Worm (Caenorhabditis elegans): ENCODE data around the gene Y49E10.30.
"Not testable (repeated sequence)": the region's sequence is repeated elsewhere in the genome, so short reads cannot be mapped to it uniquely, and the experiment has no call there.

The Y49E10.30 gene

DNA sequence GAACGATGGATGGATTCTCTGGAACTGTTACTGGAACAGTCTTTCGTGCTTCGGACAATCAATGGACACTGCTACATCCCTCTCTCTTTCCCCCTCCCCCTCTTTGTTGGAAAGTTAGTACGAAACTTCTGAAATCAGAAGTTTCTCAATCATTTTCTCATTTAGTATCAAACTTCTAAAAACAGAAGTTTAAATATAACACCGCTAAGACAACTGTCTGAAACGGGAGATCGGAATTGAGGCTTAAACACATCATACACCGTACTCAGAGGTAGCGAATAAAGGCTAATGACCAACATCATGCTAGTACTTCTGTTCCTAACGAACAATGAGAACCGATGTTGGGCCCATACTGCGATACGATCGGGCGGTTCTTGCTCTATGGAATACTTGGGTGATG, at the start of gene Y49E10.30:
Gene Y49E10.30 (plus strand): TSS at position 301 of the 400 bp plus-strand sequence.
- not testable (repeated sequence) for TF ChIP-seq lim-7 (GFP tag; IDR thresholded peaks at IDR 0.05); mxl-2 (GFP tag; conservative IDR thresholded peaks at IDR 0.05); lin-39 (tag; optimal IDR thresholded peaks at IDR 0.05)

DNA sequence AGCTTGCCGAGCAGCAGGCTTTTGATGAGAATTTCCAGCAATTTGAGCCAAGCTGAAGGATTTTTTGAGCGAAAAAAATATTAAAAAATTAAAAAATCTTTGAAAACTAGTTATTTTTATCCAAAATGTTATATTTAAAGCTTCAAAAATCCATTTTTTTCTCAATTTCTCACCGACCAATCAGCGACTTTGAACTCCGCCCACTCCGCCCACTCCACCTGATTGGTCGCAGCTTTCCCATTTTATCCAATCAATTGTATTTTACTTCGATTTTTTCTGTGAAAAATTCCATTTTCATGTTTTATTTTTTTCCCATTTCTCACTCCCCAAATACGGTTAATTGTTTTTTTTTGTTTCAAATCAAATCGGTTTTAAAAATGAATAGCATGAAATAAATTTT, 41.8 kb upstream of the Y49E10.30 start:
- TF ChIP-seq ceh-82 (tag; optimal IDR thresholded peaks at IDR 0.05) (no peak), lsy-2 (tag; optimal IDR thresholded peaks at IDR 0.05) (peak in 1 of 2 experiments; percentile 16), ceh-28 (tag; optimal IDR thresholded peaks at IDR 0.05) (no peak), F10B5.3 (tag; optimal IDR thresholded peaks at IDR 0.05) (no peak)

DNA sequence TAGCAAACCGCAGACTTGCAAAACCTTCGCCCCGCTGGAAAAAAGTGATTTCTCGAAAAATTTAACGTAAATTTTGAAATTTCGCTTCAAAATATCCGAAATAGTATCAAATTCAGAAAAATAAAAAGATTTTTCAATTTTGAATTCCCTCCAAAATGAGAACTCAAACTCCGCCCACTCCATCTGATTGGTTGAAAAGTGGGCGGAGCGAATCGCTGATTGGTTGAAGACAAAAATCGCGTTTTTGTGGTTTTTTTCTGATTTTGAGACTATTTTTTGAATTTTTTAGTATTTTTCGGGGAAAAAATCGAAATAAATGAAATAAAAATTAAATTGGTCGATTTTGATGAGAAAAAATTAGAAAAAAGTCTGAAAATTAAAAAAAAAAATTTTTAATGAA, 37.7 kb upstream of the Y49E10.30 start:
- TF ChIP-seq nhr-11 (tag; optimal IDR thresholded peaks at IDR 0.05) = no peak

DNA sequence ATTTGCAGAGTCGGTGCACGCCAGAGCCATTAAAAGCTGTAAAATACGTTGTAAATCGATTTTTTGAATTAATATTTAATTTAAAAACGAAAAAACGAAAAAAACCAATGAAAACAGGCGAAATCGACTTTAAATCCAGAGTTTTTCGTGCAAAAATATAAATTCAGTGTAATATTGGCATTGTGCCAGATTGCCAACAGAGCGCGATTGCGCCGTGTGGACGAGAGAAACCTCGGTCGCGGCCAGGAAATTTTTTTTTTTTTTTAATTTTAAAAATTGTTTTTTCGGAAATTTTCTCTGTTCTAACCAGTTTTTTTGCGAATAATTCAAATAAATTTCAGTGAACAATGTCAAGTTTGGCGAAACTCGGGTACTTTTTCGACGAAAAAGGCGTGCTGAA, 35.4 kb upstream of the Y49E10.30 start, which contains the start of the genes pph-4.1 and Y75B8A.31:
Gene pph-4.1 (minus strand): TSS at position 36 of the 400 bp plus-strand sequence.
Gene Y75B8A.31 (plus strand): TSS at position 342 of the 400 bp plus-strand sequence.
- TF ChIP-seq ztf-7 (tag; optimal IDR thresholded peaks at IDR 0.05) (peak; percentile 22), zip-2 (tag; optimal IDR thresholded peaks at IDR 0.05) (no peak), zip-11 (GFP tag; IDR thresholded peaks at IDR 0.05) (no peak), ama-1 (optimal IDR thresholded peaks at IDR 0.05) (no peak), ztf-11 (tag; optimal IDR thresholded peaks at IDR 0.05) (no peak), nhr-76 (tag; optimal IDR thresholded peaks at IDR 0.05) (no peak), D1046.2 (GFP tag; IDR thresholded peaks at IDR 0.05) (no peak), nhr-41 (GFP tag; IDR thresholded peaks at IDR 0.05) (no peak), egl-43 (GFP tag; IDR thresholded peaks at IDR 0.05) (no peak), ceh-28 (tag; optimal IDR thresholded peaks at IDR 0.05) (no peak), daf-19 (GFP tag; conservative IDR thresholded peaks at IDR 0.05) (no peak), R02D3.7 (tag; optimal IDR thresholded peaks at IDR 0.05) (no peak), lin-15B (tag; optimal IDR thresholded peaks at IDR 0.05) (peak; percentile 84), madf-5 (GFP tag; IDR thresholded peaks at IDR 0.05) (no peak), zfp-2 (tag; optimal IDR thresholded peaks at IDR 0.05) (peak; percentile 44), fos-1 (tag; optimal IDR thresholded peaks at IDR 0.05) (no peak), spr-3 (GFP tag; optimal IDR thresholded peaks at IDR 0.05) (no peak), dmd-6 (GFP tag; IDR thresholded peaks at IDR 0.05) (peak; percentile 75), unc-62 (GFP tag; optimal IDR thresholded peaks at IDR 0.05 in 1 of 2) (no peak), unc-62 (tag; optimal IDR thresholded peaks at IDR 0.05) (no peak), nhr-48 (tag; optimal IDR thresholded peaks at IDR 0.05) (peak; percentile 30), cey-2 (tag; optimal IDR thresholded peaks at IDR 0.05; ENCODE audit: borderline replicate concordance, insufficient read depth) (no peak), nhr-28 (tag; optimal IDR thresholded peaks at IDR 0.05) (peak; percentile 71), nhr-10 (tag; optimal IDR thresholded peaks at IDR 0.05) (no peak), set-16 (GFP tag; IDR thresholded peaks at IDR 0.05) (no peak), hif-1 (tag; optimal IDR thresholded peaks at IDR 0.05) (peak; percentile 37 to 95), vab-7 (GFP tag; IDR thresholded peaks at IDR 0.05) (no peak), F44E2.7 (GFP tag; IDR thresholded peaks at IDR 0.05) (no peak), ctbp-1 (GFP tag; IDR thresholded peaks at IDR 0.05) (no peak), T20F7.1 (GFP tag; optimal IDR thresholded peaks at IDR 0.05) (no peak), nhr-77 (tag; optimal IDR thresholded peaks at IDR 0.05) (peak; percentile 65), zag-1 (tag; optimal IDR thresholded peaks at IDR 0.05) (no peak), T26A8.4 (GFP tag; IDR thresholded peaks at IDR 0.05) (peak; percentile 53), sdz-12 (GFP tag; optimal IDR thresholded peaks at IDR 0.05) (peak; percentile 44), mes-2 (tag; optimal IDR thresholded peaks at IDR 0.05; ENCODE audit: poor library complexity, severe bottlenecking) (peak; percentile 99), zfp-3 (GFP tag; conservative IDR thresholded peaks at IDR 0.05) (0 out of 2 replicates have a peak, but pooled peaks have one; percentile 27), lin-39 (tag; optimal IDR thresholded peaks at IDR 0.05) (no peak), hlh-30 (tag; optimal IDR thresholded peaks at IDR 0.05; ENCODE audit: insufficient read depth) (peak; percentile 67), pqm-1 (tag; optimal IDR thresholded peaks at IDR 0.05) (no peak), nhr-11 (tag; optimal IDR thresholded peaks at IDR 0.05) (no peak), unc-39 (tag; optimal IDR thresholded peaks at IDR 0.05) (no peak), ceh-32 (tag; optimal IDR thresholded peaks at IDR 0.05; ENCODE audit: poor library complexity) (no peak)

All from whole organism, L4 larva.